Worm (Caenorhabditis elegans) whole organism, L2 larva: ENCODE measurements around the gene eif-3.L.

ENCODE experiments used
- C34F6.9 ChIP-seq: fragments of 150-350 bp; optimal IDR thresholded peaks from 2 replicates; lab custom pipeline; 2014; ENCODE audit warnings: missing biosample characterization, missing genetic modification characterization
- F13H6.1 ChIP-seq: sonication (generic microtip); optimal IDR thresholded peaks from 2 replicates; lab custom pipeline; 2016; ENCODE audit warnings: missing genetic modification characterization, missing compliant biosample characterization
- R02D3.7 ChIP-seq: fragments of 150-350 bp; optimal IDR thresholded peaks from 2 replicates; lab custom pipeline; 2014; ENCODE audit warnings: missing biosample characterization, missing genetic modification characterization
- Y55F3AM.14 ChIP-seq: fragments of 200-800 bp; sonication (Bioruptor generic); optimal IDR thresholded peaks from 2 replicates; lab custom pipeline; 2018; ENCODE audit warnings: mild to moderate bottlenecking, missing genetic modification characterization, missing compliant biosample characterization
- ZK546.5 ChIP-seq: sonication (generic microtip); optimal IDR thresholded peaks from 2 replicates; lab custom pipeline; 2017; ENCODE audit warnings: missing biosample characterization, missing genetic modification characterization
- ama-1 ChIP-seq: fragments of 150-350 bp; optimal IDR thresholded peaks from 2 replicates; lab custom pipeline; 2018; ENCODE audit warnings: inconsistent platforms
- blmp-1 ChIP-seq: sonication (generic microtip); optimal IDR thresholded peaks from 2 replicates; lab custom pipeline; 2017; ENCODE audit warnings: missing genetic modification characterization, mild to moderate bottlenecking, missing compliant biosample characterization, antibody characterized with exemption, moderate library complexity; ENCODE audit not compliant: insufficient read depth
- ceh-16 ChIP-seq: fragments of 150-350 bp; optimal IDR thresholded peaks from 2 replicates; lab custom pipeline; 2014; ENCODE audit warnings: missing biosample characterization, missing genetic modification characterization
- crh-2 ChIP-seq: sonication (generic microtip); optimal IDR thresholded peaks from 2 replicates; lab custom pipeline; 2017; ENCODE audit warnings: missing biosample characterization, missing genetic modification characterization
- dmd-4 ChIP-seq: sonication (generic microtip); optimal IDR thresholded peaks from 2 replicates; lab custom pipeline; 2017; ENCODE audit warnings: missing biosample characterization, missing genetic modification characterization
- egl-27 ChIP-seq: sonication (generic microtip); optimal IDR thresholded peaks from 3 replicates; lab custom pipeline; 2017; ENCODE audit warnings: missing biosample characterization, missing genetic modification reagents, missing genetic modification characterization
- elt-1 ChIP-seq: fragments of 150-350 bp; optimal IDR thresholded peaks from 2 replicates; lab custom pipeline; 2014; ENCODE audit warnings: missing biosample characterization, missing genetic modification characterization
- fos-1 ChIP-seq: fragments of 150-350 bp; optimal IDR thresholded peaks from 2 replicates; lab custom pipeline; 2014; ENCODE audit warnings: missing biosample characterization, missing genetic modification characterization
- lin-13 ChIP-seq: fragments of 150-350 bp; optimal IDR thresholded peaks from 2 replicates; lab custom pipeline; 2014; ENCODE audit warnings: missing biosample characterization, missing genetic modification reagents, missing genetic modification characterization
- lin-39 ChIP-seq: fragments of 150-350 bp; optimal IDR thresholded peaks from 2 replicates; lab custom pipeline; 2014; ENCODE audit warnings: missing biosample characterization, missing genetic modification reagents, missing genetic modification characterization
- lsy-2 ChIP-seq, 2 experiments: fragments of 150-350 bp in 1 of 2; sonication (generic microtip) in 1 of 2; optimal IDR thresholded peaks; 2 replicates each; lab custom pipeline; 2014 to 2017; ENCODE audit warnings: missing biosample characterization in 2 of 2, missing genetic modification characterization in 2 of 2
- mdl-1 ChIP-seq, 2 experiments: fragments of 150-350 bp in 1 of 2; sonication (generic microtip) in 1 of 2; optimal IDR thresholded peaks; 2 replicates each; lab custom pipeline; 2017; ENCODE audit warnings: missing biosample characterization in 2 of 2, missing genetic modification characterization in 2 of 2
- nhr-11 ChIP-seq: fragments of 150-350 bp; optimal IDR thresholded peaks from 2 replicates; lab custom pipeline; 2014; ENCODE audit warnings: missing biosample characterization, missing genetic modification characterization
- nhr-12 ChIP-seq: fragments of 150-350 bp; optimal IDR thresholded peaks from 2 replicates; lab custom pipeline; 2014; ENCODE audit warnings: missing biosample characterization, missing genetic modification characterization
- nhr-129 ChIP-seq: fragments of 150-350 bp; optimal IDR thresholded peaks from 2 replicates; lab custom pipeline; 2014; ENCODE audit warnings: missing biosample characterization, missing genetic modification characterization
- nhr-21 ChIP-seq: fragments of 150-350 bp; optimal IDR thresholded peaks from 2 replicates; lab custom pipeline; 2014; ENCODE audit warnings: missing biosample characterization, missing genetic modification characterization
- nhr-237 ChIP-seq: fragments of 150-350 bp; optimal IDR thresholded peaks from 2 replicates; lab custom pipeline; 2014; ENCODE audit warnings: missing biosample characterization, missing genetic modification characterization
- nhr-6 ChIP-seq: fragments of 150-350 bp; optimal IDR thresholded peaks from 2 replicates; lab custom pipeline; 2014; ENCODE audit warnings: missing biosample characterization, missing genetic modification characterization
- nhr-77 ChIP-seq: fragments of 150-350 bp; optimal IDR thresholded peaks from 2 replicates; lab custom pipeline; 2014; ENCODE audit warnings: missing biosample characterization, missing genetic modification characterization
- peb-1 ChIP-seq: fragments of 150-350 bp; optimal IDR thresholded peaks from 2 replicates; lab custom pipeline; 2014; ENCODE audit warnings: missing biosample characterization, missing genetic modification characterization
- sma-9 ChIP-seq, 2 experiments: fragments of 150-350 bp in 1 of 2; sonication (generic microtip) in 1 of 2; optimal IDR thresholded peaks; 2 replicates each; lab custom pipeline; 2014 to 2016; ENCODE audit warnings: missing genetic modification characterization in 2 of 2, mild to moderate bottlenecking in 1 of 2, missing biosample characterization in 1 of 2, missing compliant biosample characterization in 1 of 2, missing genetic modification reagents in 1 of 2, moderate library complexity in 1 of 2
- snpc-4 ChIP-seq: fragments of 150-350 bp; optimal IDR thresholded peaks from 2 replicates; lab custom pipeline; 2014; ENCODE audit warnings: missing biosample characterization, missing genetic modification characterization
- unc-39 ChIP-seq: fragments of 150-350 bp; optimal IDR thresholded peaks from 2 replicates; lab custom pipeline; 2014; ENCODE audit warnings: missing biosample characterization, missing genetic modification characterization
- unc-55 ChIP-seq: fragments of 150-350 bp; sonication (generic microtip); optimal IDR thresholded peaks from 3 replicates; lab custom pipeline; 2014; ENCODE audit warnings: missing biosample characterization, missing genetic modification reagents, missing genetic modification characterization
- unc-62 ChIP-seq: fragments of 150-350 bp; optimal IDR thresholded peaks from 2 replicates; lab custom pipeline; 2014; ENCODE audit warnings: missing biosample characterization, missing genetic modification reagents, missing genetic modification characterization
- ztf-1 ChIP-seq: fragments of 200-800 bp; sonication (Bioruptor generic); conservative IDR thresholded peaks from 2 replicates; pipeline ENCODE4 v1.3.6; 2022; ENCODE audit warnings: missing genetic modification characterization, missing compliant biosample characterization
- ztf-11 ChIP-seq: sonication (generic microtip); optimal IDR thresholded peaks from 2 replicates; lab custom pipeline; 2017; ENCODE audit warnings: missing biosample characterization, missing genetic modification characterization

eif-3.L gene

DNA sequence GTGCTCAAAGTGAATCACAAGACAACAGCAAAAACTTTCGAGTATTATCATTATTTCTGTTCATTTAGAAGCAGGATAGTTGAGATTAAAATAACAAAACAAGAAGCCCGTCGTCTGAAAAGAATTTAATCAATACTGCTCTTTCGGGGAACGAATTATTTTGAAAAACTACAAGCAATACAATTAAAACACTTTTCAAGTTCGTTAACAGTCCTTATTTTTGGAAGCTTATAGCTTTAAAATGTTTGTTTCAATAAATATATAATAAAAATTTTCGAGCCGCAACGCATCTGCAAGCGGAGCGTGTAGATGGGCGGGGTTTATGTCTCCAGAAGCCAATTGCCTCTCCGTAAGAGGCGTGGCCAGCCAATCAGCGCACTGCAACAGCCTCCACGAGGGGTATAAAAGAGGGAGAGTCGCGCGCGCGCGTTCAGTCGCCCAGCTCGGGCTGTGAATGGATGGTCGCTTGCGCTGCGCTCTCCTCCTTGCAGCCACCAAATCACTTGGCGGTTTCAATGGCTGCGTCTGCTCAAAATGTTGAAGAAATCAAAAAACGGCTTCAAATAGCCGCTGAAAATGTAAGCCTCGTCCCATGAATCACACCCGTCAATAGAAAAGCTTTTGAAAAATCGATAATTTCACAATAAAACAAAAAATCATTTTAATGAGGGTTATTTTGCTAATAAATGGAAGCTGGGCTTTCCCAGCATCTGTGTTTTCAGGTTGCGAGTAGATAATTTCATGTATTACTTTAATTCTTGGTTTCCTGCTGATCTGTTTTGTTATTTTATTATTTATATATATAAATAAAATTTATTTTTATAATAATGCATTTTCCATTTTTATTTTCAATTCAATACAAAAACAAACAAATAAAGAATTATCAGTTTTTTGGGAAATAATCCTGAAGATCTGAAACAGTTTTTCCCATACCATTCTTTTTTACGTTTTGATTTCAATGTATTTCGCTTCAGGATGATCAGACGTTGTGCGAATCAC, 38.8 kb upstream of the eif-3.L start, which contains the start of the genes ift-43 and mdt-26 (continued):
- TF ChIP-seq dmd-4 (tag; lab: Kevin White, UChicago) (no peak), nhr-237 (tag; lab: Kevin White, UChicago) (peak; percentile 54), fos-1 (tag; lab: Kevin White, UChicago) (peak; percentile 53), Y55F3AM.14 (GFP tag; lab: Kevin White, UChicago) (peak; percentile 6)

DNA sequence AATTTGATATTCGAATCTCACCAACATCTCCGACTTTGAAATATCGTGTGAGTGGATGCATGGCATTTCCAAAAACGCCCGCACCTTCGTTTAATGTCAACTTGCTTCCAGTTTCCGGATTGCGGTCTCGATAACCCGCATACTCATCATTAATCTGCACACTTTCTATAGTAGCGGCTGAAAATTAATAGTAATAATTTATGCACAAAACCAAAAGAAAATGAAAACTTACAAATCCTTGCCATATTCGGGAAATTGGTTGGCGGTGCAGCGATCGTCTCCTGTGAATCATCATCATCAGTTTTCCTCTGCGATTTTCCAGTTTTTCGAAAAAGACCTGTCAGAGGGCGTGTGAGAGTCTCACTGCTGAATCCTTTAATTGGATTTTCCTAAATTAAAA, 37.9 kb upstream of the eif-3.L start:
- TF ChIP-seq unc-62 (GFP tag; lab: Kevin White, UChicago) (no peak), unc-39 (tag; lab: Kevin White, UChicago) (no peak), nhr-21 (tag; lab: Kevin White, UChicago) (no peak), R02D3.7 (no peak), ztf-11 (tag; lab: Kevin White, UChicago) (no peak), nhr-11 (tag; lab: Kevin White, UChicago) (no peak), ama-1 (lab: Kevin White, UChicago) (no peak), dmd-4 (tag; lab: Kevin White, UChicago) (no peak), mdl-1 (tag; optimal IDR thresholded peaks at IDR 0.05; lab: Kevin White, UChicago) (no peak), sma-9 (GFP tag; optimal IDR thresholded peaks at IDR 0.05; lab: Kevin White, UChicago) (no peak), sma-9 (tag; optimal IDR thresholded peaks at IDR 0.05; lab: Kevin White, UChicago) (no peak), nhr-129 (tag; lab: Kevin White, UChicago) (no peak), lsy-2 (tag; optimal IDR thresholded peaks at IDR 0.05; lab: Kevin White, UChicago) (no peak), peb-1 (tag; lab: Kevin White, UChicago) (no peak), F13H6.1 (tag; lab: Kevin White, UChicago) (no peak)
- TF ChIP-seq, all 48 proteins: peak for 0

DNA sequence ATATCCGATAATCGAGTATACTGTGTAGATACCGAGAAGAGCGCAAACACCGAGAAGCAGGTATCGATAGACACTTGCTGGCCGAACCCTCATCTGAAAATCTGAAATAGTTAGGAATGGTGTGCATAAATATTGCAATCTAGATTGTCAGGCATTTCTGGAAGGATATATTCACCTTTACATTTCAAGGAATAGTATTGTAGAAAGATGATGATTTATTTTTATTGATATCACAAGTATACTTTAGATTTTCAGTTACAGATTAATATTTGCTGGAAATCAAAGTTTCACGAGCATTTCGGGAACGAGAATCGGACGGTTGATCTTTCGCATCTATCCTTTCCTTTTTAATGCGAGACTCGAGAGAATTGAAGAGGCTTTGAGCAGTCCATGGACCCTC, 37.4 kb upstream of the eif-3.L start, which contains the start of gene fut-3:
fut-3 (minus strand) TSS at position 101 of the 400 bp plus-strand sequence.
- TF ChIP-seq egl-27 (tag; lab: Kevin White, UChicago) = no peak
- TF ChIP-seq ZK546.5 (tag; lab: Kevin White, UChicago) = no peak
- TF ChIP-seq unc-39 (tag; lab: Kevin White, UChicago) = no peak
- TF ChIP-seq nhr-12 = no peak
- TF ChIP-seq mdl-1 (tag; optimal IDR thresholded peaks at IDR 0.05; lab: Kevin White, UChicago) = no peak

DNA sequence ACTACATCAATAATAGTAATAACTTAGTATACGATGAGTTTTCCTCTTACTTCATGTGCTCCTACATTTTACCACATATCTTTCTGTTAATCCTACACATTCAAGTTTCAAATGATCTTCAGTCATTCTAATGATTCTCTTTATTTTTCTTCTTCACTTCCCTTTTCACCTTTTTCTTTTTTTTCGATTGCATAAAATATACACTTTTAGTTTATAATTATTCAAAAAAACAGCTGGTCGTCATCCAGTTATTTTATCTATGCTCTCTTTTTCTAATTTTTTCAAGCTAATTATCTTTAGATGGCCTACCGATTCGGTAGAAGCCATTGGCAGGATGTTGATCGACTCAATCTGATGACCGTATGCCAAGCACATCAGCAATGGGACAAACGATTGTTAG, 31.9 kb upstream of the eif-3.L start, which contains the start of gene F59E12.1:
F59E12.1 (plus strand) TSS at position 301 of the 400 bp plus-strand sequence.
- TF ChIP-seq ztf-1 (no peak), mdl-1 (tag; optimal IDR thresholded peaks at IDR 0.05; lab: Kevin White, UChicago) (no peak), egl-27 (tag; lab: Kevin White, UChicago) (no peak), ztf-11 (tag; lab: Kevin White, UChicago) (no peak), sma-9 (GFP tag; optimal IDR thresholded peaks at IDR 0.05; lab: Kevin White, UChicago) (no peak), sma-9 (tag; optimal IDR thresholded peaks at IDR 0.05; lab: Kevin White, UChicago) (no peak), ceh-16 (tag; lab: Kevin White, UChicago) (no peak), nhr-6 (tag; lab: Kevin White, UChicago) (no peak), nhr-21 (tag; lab: Kevin White, UChicago) (no peak), unc-55 (GFP tag; lab: Kevin White, UChicago) (no peak), snpc-4 (tag; lab: Kevin White, UChicago) (no peak), crh-2 (no peak)

DNA sequence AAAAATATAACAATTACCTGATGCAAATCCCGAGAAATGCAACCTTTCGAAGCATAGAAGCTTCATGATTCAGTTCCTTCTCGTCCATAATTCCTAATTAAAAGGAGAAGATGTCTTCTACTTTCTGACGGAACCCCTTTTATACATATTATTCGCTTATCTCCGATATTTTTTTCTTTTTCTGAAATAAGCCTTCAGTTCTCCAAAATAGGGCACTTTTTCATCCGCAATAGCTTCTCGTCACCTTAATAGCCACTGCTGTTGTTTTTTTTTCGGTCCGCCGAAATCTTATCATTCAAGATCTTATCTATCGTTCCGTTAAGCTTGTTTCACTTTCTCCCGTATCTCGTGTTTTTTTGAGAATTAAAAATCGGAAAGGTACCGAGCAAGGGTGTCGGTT, 30.1 kb upstream of the eif-3.L start, which contains the start of gene bli-2:
bli-2 (minus strand) TSS at position 101 of the 400 bp plus-strand sequence.
- no peak for TF ChIP-seq F13H6.1 (tag; lab: Kevin White, UChicago)
- no peak for TF ChIP-seq peb-1 (tag; lab: Kevin White, UChicago)
- TF ChIP-seq nhr-77 (tag; lab: Kevin White, UChicago) = no peak
- no peak for TF ChIP-seq lin-13 (GFP tag; lab: Kevin White, UChicago)
- no peak for TF ChIP-seq blmp-1 (tag; lab: Kevin White, UChicago)
- TF ChIP-seq nhr-6 (tag; lab: Kevin White, UChicago) = no peak
- no peak for TF ChIP-seq lsy-2 (tag; optimal IDR thresholded peaks at IDR 0.05; lab: Kevin White, UChicago)
- no peak for TF ChIP-seq C34F6.9 (tag; lab: Kevin White, UChicago)
- no peak for TF ChIP-seq elt-1
- no peak for TF ChIP-seq mdl-1 (tag; optimal IDR thresholded peaks at IDR 0.05; lab: Kevin White, UChicago)
- TF ChIP-seq lin-39 = no peak
- no peak for TF ChIP-seq unc-39 (tag; lab: Kevin White, UChicago)
